Worm (Caenorhabditis elegans): ENCODE results near the gene vps-39.

DNA sequence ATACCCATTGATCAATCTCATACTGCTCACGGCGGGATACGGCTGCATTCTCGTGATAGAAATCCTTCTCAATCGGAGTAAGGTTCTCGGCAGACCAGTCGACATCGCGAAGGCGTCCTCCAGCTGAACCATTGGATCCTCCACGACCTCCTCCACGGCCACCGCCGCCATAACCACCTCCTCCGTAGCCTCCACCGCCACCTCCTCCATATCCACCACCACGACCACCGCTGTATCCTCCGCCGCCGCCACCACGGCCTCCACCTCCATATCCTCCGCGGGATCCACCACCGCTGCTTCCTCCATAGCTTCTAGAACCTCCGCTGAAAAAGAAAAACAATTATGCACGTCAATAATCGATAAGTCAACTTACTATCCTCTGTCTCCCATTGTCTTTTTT lies 26.8 kb downstream of the vps-39 start:
- TF ChIP-seq unc-62 (GFP tag; optimal IDR thresholded peaks at IDR 0.05) (no peak), elt-2 (tag; optimal IDR thresholded peaks at IDR 0.05) (no peak), unc-39 (tag; optimal IDR thresholded peaks at IDR 0.05) (no peak)
